Worm (Caenorhabditis elegans) whole organism, young adult: ENCODE measurements around the gene sbt-1.

Experiments used
- B0019.2 ChIP-seq: fragments of 200-800 bp; sonication (Bioruptor generic); conservative IDR thresholded peaks from 2 replicates; pipeline ENCODE4 v1.3.6; 2022; ENCODE audit warnings: missing genetic modification reagents, missing genetic modification characterization, missing compliant biosample characterization
- B0261.1 ChIP-seq: sonication (generic microtip); optimal IDR thresholded peaks from 2 replicates; lab custom pipeline; 2016; ENCODE audit warnings: mild to moderate bottlenecking, missing genetic modification characterization, moderate library complexity, missing compliant biosample characterization
- B0336.3 ChIP-seq: fragments of 200-800 bp; sonication (Bioruptor generic); IDR thresholded peaks from 2 replicates; pipeline ENCODE4 v1.3.6; 2022; ENCODE audit warnings: missing genetic modification characterization, missing compliant biosample characterization
- C17E4.6 ChIP-seq: fragments of 200-800 bp; sonication (Bioruptor generic); IDR thresholded peaks from 2 replicates; pipeline ENCODE4 v1.3.6; 2022; ENCODE audit warnings: missing genetic modification reagents, missing genetic modification characterization, missing compliant biosample characterization
- D2030.7 ChIP-seq: fragments of 200-800 bp; sonication (Bioruptor generic); IDR thresholded peaks from 2 replicates; pipeline ENCODE4 v1.3.6; 2022; ENCODE audit warnings: missing genetic modification reagents, missing genetic modification characterization, missing compliant biosample characterization
- F23B12.7 ChIP-seq: sonication (generic microtip); optimal IDR thresholded peaks from 2 replicates; lab custom pipeline; 2017; ENCODE audit warnings: missing genetic modification characterization, mild to moderate bottlenecking, missing compliant biosample characterization, antibody characterized with exemption, moderate library complexity; ENCODE audit not compliant: insufficient read depth
- F37B4.10 ChIP-seq: fragments of 200-800 bp; sonication (Bioruptor generic); IDR thresholded peaks from 2 replicates; pipeline ENCODE4 v1.3.6; 2022; ENCODE audit warnings: missing genetic modification characterization, missing compliant biosample characterization
- Y53G8AR.9 ChIP-seq: fragments of 200-800 bp; sonication (Bioruptor generic); conservative IDR thresholded peaks from 2 replicates; pipeline ENCODE4 v1.3.6; 2022; ENCODE audit warnings: missing genetic modification reagents, missing genetic modification characterization, missing compliant biosample characterization
- ZK185.1 ChIP-seq: sonication (generic microtip); optimal IDR thresholded peaks from 2 replicates; lab custom pipeline; 2016; ENCODE audit warnings: mild to moderate bottlenecking, missing genetic modification characterization, missing compliant biosample characterization; ENCODE audit not compliant: poor library complexity, severe bottlenecking
- akir-1 ChIP-seq: fragments of 200-800 bp; sonication (Bioruptor generic); optimal IDR thresholded peaks from 2 replicates; lab custom pipeline; 2018; ENCODE audit warnings: mild to moderate bottlenecking, missing genetic modification characterization, moderate library complexity, missing compliant biosample characterization
- ama-1 ChIP-seq, 3 experiments: fragments of 150-350 bp in 1 of 3; sonication (generic microtip) in 2 of 3; optimal IDR thresholded peaks; 2 replicates each; lab custom pipeline; 2014 to 2018; ENCODE audit warnings: missing biosample characterization in 2 of 3, missing genetic modification characterization in 2 of 3, missing genetic modification reagents in 2 of 3
- atf-7 ChIP-seq: sonication (generic microtip); optimal IDR thresholded peaks from 2 replicates; lab custom pipeline; 2017; ENCODE audit warnings: mild to moderate bottlenecking, missing genetic modification characterization, missing compliant biosample characterization
- attf-5 ChIP-seq: fragments of 200-800 bp; sonication (Bioruptor generic); optimal IDR thresholded peaks from 2 replicates; lab custom pipeline; 2018; ENCODE audit warnings: mild to moderate bottlenecking, missing genetic modification characterization, missing compliant biosample characterization
- cebp-2 ChIP-seq: fragments of 200-800 bp; sonication (Bioruptor generic); IDR thresholded peaks from 2 replicates; pipeline ENCODE4 v1.3.6; 2022; ENCODE audit warnings: missing genetic modification characterization, missing compliant biosample characterization
- ceh-58 ChIP-seq: fragments of 200-800 bp; sonication (Bioruptor generic); IDR thresholded peaks from 2 replicates; pipeline ENCODE4 v1.3.6; 2022; ENCODE audit warnings: missing genetic modification characterization, missing compliant biosample characterization
- dox-1 ChIP-seq: fragments of 200-800 bp; sonication (Bioruptor generic); IDR thresholded peaks from 2 replicates; pipeline ENCODE4 v1.3.6; 2022; ENCODE audit warnings: missing genetic modification reagents, missing genetic modification characterization, missing compliant biosample characterization
- dpff-1 ChIP-seq: sonication (generic microtip); optimal IDR thresholded peaks from 2 replicates; lab custom pipeline; 2017; ENCODE audit warnings: mild to moderate bottlenecking, missing genetic modification characterization, missing compliant biosample characterization
- egl-18 ChIP-seq: fragments of 200-800 bp; sonication (Bioruptor generic); IDR thresholded peaks from 2 replicates; pipeline ENCODE4 v1.3.6; 2022; ENCODE audit warnings: missing genetic modification reagents, missing genetic modification characterization, missing compliant biosample characterization
- him-1 ChIP-seq: sonication (generic microtip); optimal IDR thresholded peaks from 2 replicates; lab custom pipeline; 2016; ENCODE audit warnings: missing genotype, missing genetic modification reagents, missing genetic modification characterization, missing compliant biosample characterization
- hmg-1.2 ChIP-seq: fragments of 200-800 bp; sonication (Bioruptor generic); IDR thresholded peaks from 2 replicates; pipeline ENCODE4 v1.3.6; 2022; ENCODE audit warnings: missing genetic modification reagents, missing genetic modification characterization, missing compliant biosample characterization
- hmg-20 ChIP-seq: fragments of 200-800 bp; sonication (Bioruptor generic); IDR thresholded peaks from 2 replicates; pipeline ENCODE4 v1.3.6; 2022; ENCODE audit warnings: missing genetic modification reagents, missing genetic modification characterization, missing compliant biosample characterization
- let-607 ChIP-seq, 2 experiments: fragments of 200-800 bp in 1 of 2; sonication (Bioruptor generic) in 1 of 2; sonication (generic microtip) in 1 of 2; optimal IDR thresholded peaks; 2 replicates each; lab custom pipeline; 2016 to 2018; ENCODE audit warnings: mild to moderate bottlenecking in 2 of 2, missing compliant biosample characterization in 2 of 2, missing genetic modification characterization in 2 of 2, moderate library complexity in 2 of 2, missing genotype in 1 of 2
- lin-40 ChIP-seq: sonication (generic microtip); optimal IDR thresholded peaks from 2 replicates; lab custom pipeline; 2016; ENCODE audit warnings: missing genetic modification characterization, mild to moderate bottlenecking, missing compliant biosample characterization, missing genotype, missing genetic modification reagents
- lin-54 ChIP-seq: fragments of 200-800 bp; sonication (Bioruptor generic); optimal IDR thresholded peaks from 2 replicates; lab custom pipeline; 2018; ENCODE audit warnings: mild to moderate bottlenecking, missing genetic modification characterization, missing compliant biosample characterization
- lir-1 ChIP-seq: fragments of 200-800 bp; sonication (Bioruptor generic); conservative IDR thresholded peaks from 2 replicates; pipeline ENCODE4 v1.3.6; 2022; ENCODE audit warnings: missing genetic modification reagents, missing genetic modification characterization, missing compliant biosample characterization
- madf-10 ChIP-seq: sonication (generic microtip); optimal IDR thresholded peaks from 2 replicates; lab custom pipeline; 2016; ENCODE audit warnings: mild to moderate bottlenecking, missing genetic modification characterization, missing compliant biosample characterization
- madf-3 ChIP-seq: fragments of 200-800 bp; sonication (Bioruptor generic); IDR thresholded peaks from 2 replicates; pipeline ENCODE4 v1.3.6; 2022; ENCODE audit warnings: missing genetic modification reagents, missing genetic modification characterization, missing compliant biosample characterization
- madf-6 ChIP-seq: fragments of 200-800 bp; sonication (Bioruptor generic); IDR thresholded peaks from 2 replicates; pipeline ENCODE4 v1.3.6; 2022; ENCODE audit warnings: missing genetic modification reagents, missing genetic modification characterization, missing compliant biosample characterization
- madf-8 ChIP-seq: fragments of 200-800 bp; sonication (Bioruptor generic); conservative IDR thresholded peaks from 2 replicates; pipeline ENCODE4 v1.3.6; 2022; ENCODE audit warnings: missing genetic modification reagents, missing genetic modification characterization, missing compliant biosample characterization
- mel-28 ChIP-seq: sonication (generic microtip); optimal IDR thresholded peaks from 2 replicates; lab custom pipeline; 2016; ENCODE audit warnings: borderline replicate concordance, mild to moderate bottlenecking, missing genetic modification characterization, missing compliant biosample characterization
- nfya-2 ChIP-seq: fragments of 200-800 bp; sonication (Bioruptor generic); IDR thresholded peaks from 2 replicates; pipeline ENCODE4 v1.3.6; 2022; ENCODE audit warnings: missing genetic modification reagents, missing genetic modification characterization, missing compliant biosample characterization
- nfyb-1 ChIP-seq: fragments of 200-800 bp; sonication (Bioruptor generic); IDR thresholded peaks from 2 replicates; pipeline ENCODE4 v1.3.6; 2022; ENCODE audit warnings: missing genetic modification reagents, missing genetic modification characterization, missing compliant biosample characterization
- nhr-179 ChIP-seq: sonication (generic microtip); optimal IDR thresholded peaks from 2 replicates; lab custom pipeline; 2016; ENCODE audit warnings: mild to moderate bottlenecking, missing genetic modification characterization, missing compliant biosample characterization
- pbrm-1 ChIP-seq: fragments of 200-800 bp; sonication (Bioruptor generic); IDR thresholded peaks from 2 replicates; pipeline ENCODE4 v1.3.6; 2022; ENCODE audit warnings: missing genetic modification reagents, missing genetic modification characterization, missing compliant biosample characterization
- rpc-1 ChIP-seq, 2 experiments: fragments of 150-350 bp in 1 of 2; sonication (generic microtip) in 1 of 2; optimal IDR thresholded peaks; 2 replicates each; lab custom pipeline; 2014 to 2018; ENCODE audit warnings: missing biosample characterization in 1 of 2, missing genetic modification characterization in 1 of 2, missing genetic modification reagents in 1 of 2, missing genotype in 1 of 2
- sea-2 ChIP-seq: fragments of 200-800 bp; sonication (Bioruptor generic); IDR thresholded peaks from 2 replicates; pipeline ENCODE4 v1.3.6; 2022; ENCODE audit warnings: missing genetic modification characterization, missing compliant biosample characterization
- snpc-1.3 ChIP-seq: sonication (generic microtip); optimal IDR thresholded peaks from 2 replicates; lab custom pipeline; 2017; ENCODE audit warnings: missing genetic modification characterization, mild to moderate bottlenecking, missing compliant biosample characterization, antibody characterized with exemption, moderate library complexity, missing genotype, missing genetic modification reagents; ENCODE audit not compliant: insufficient read depth
- snpc-3.4 ChIP-seq: sonication (generic microtip); optimal IDR thresholded peaks from 2 replicates; lab custom pipeline; 2017; ENCODE audit warnings: missing genetic modification characterization, mild to moderate bottlenecking, missing compliant biosample characterization, antibody characterized with exemption, moderate library complexity, missing genotype, missing genetic modification reagents
- somi-1 ChIP-seq: fragments of 200-800 bp; sonication (Bioruptor generic); optimal IDR thresholded peaks from 2 replicates; lab custom pipeline; 2018; ENCODE audit warnings: mild to moderate bottlenecking, missing genetic modification characterization, missing compliant biosample characterization
- sptf-2 ChIP-seq: fragments of 200-800 bp; sonication (Bioruptor generic); optimal IDR thresholded peaks from 2 replicates; lab custom pipeline; 2018; ENCODE audit warnings: mild to moderate bottlenecking, missing genetic modification characterization, missing compliant biosample characterization
- tbp1 ChIP-seq: fragments of 200-800 bp; sonication (Bioruptor generic); optimal IDR thresholded peaks from 2 replicates; lab custom pipeline; 2018; ENCODE audit warnings: mild to moderate bottlenecking, missing genetic modification characterization, missing compliant biosample characterization
- tlf-1 ChIP-seq: fragments of 200-800 bp; sonication (Bioruptor generic); optimal IDR thresholded peaks from 2 replicates; lab custom pipeline; 2018; ENCODE audit warnings: mild to moderate bottlenecking, missing genetic modification characterization, missing compliant biosample characterization
- ztf-3 ChIP-seq: fragments of 200-800 bp; sonication (Bioruptor generic); optimal IDR thresholded peaks from 2 replicates; lab custom pipeline; 2018; ENCODE audit warnings: mild to moderate bottlenecking, missing genetic modification characterization, missing compliant biosample characterization
- ztf-6 ChIP-seq: fragments of 200-800 bp; sonication (Bioruptor generic); IDR thresholded peaks from 2 replicates; pipeline ENCODE4 v1.3.6; 2022; ENCODE audit warnings: missing genetic modification reagents, missing genetic modification characterization, missing compliant biosample characterization

sbt-1 gene

ce11 chrV:20785848-20786225 lies 42.8 kb downstream of the sbt-1 start (continued):
- no peak for TF ChIP-seq nhr-179 (tag; lab: Kevin White, UChicago)

ce11 chrV:20785050-20785847 lies 43.4 kb downstream of the sbt-1 start:
- TF ChIP-seq cebp-2 (no peak), hmg-1.2 (GFP tag; lab: Robert Waterston, UW) (0 out of 2 replicates have a peak, but pooled peaks have one; percentile 17), B0336.3 (GFP tag; lab: Robert Waterston, UW) (0 out of 2 replicates have a peak, but pooled peaks have one; percentile 33), hmg-20 (GFP tag; lab: Robert Waterston, UW) (no peak), madf-6 (GFP tag; lab: Robert Waterston, UW) (no peak), D2030.7 (GFP tag; lab: Robert Waterston, UW) (no peak), B0019.2 (GFP tag; lab: Robert Waterston, UW) (no peak), rpc-1 (optimal IDR thresholded peaks at IDR 0.05; lab: Kevin White, UChicago) (no peak), rpc-1 (tag; optimal IDR thresholded peaks at IDR 0.05; lab: Kevin White, UChicago) (no peak), Y53G8AR.9 (no peak; the same call in 1 of the 2 replicates), dox-1 (GFP tag; lab: Robert Waterston, UW) (no peak), ZK185.1 (tag; lab: Kevin White, UChicago) (peak; percentile 50), pbrm-1 (GFP tag; lab: Robert Waterston, UW) (peak; percentile 42), ztf-6 (GFP tag; lab: Robert Waterston, UW) (no peak), madf-3 (no peak), lir-1 (GFP tag; lab: Robert Waterston, UW) (no peak), akir-1 (GFP tag; lab: Kevin White, UChicago) (peak; percentile 28), snpc-3.4 (tag; lab: Kevin White, UChicago) (peak; percentile 11), madf-8 (GFP tag; lab: Robert Waterston, UW) (no peak), lin-54 (GFP tag; lab: Kevin White, UChicago) (peak; percentile 40), nfyb-1 (GFP tag; lab: Robert Waterston, UW) (peak; percentile 62), sea-2 (GFP tag; lab: Robert Waterston, UW) (no peak), snpc-1.3 (no peak), B0261.1 (tag; lab: Kevin White, UChicago) (no peak), ceh-58 (GFP tag; lab: Robert Waterston, UW) (no peak), F23B12.7 (tag; lab: Kevin White, UChicago) (no peak), ztf-3 (GFP tag; lab: Kevin White, UChicago) (no peak), somi-1 (no peak), ama-1 (optimal IDR thresholded peaks at IDR 0.05; lab: Kevin White, UChicago) (peak; percentile 10), ama-1 (GFP tag; optimal IDR thresholded peaks at IDR 0.05; lab: Kevin White, UChicago) (no peak), tbp1 (no peak), him-1 (tag; lab: Kevin White, UChicago) (no peak), sptf-2 (GFP tag; lab: Kevin White, UChicago) (no peak), F37B4.10 (GFP tag; lab: Robert Waterston, UW) (no peak), lin-40 (tag; lab: Kevin White, UChicago) (peak; percentile 0), attf-5 (GFP tag; lab: Kevin White, UChicago) (no peak), let-607 (tag; optimal IDR thresholded peaks at IDR 0.05; lab: Kevin White, UChicago) (no peak), C17E4.6 (GFP tag; lab: Robert Waterston, UW) (no peak), atf-7 (tag; lab: Kevin White, UChicago) (peak; percentile 29), egl-18 (GFP tag; lab: Robert Waterston, UW) (no peak), madf-10 (tag; lab: Kevin White, UChicago) (peak; percentile 72), mel-28 (tag; lab: Kevin White, UChicago) (no peak), nfya-2 (no peak), dpff-1 (tag; lab: Kevin White, UChicago) (peak; percentile 15), tlf-1 (peak; percentile 10)
